Fruit fly (Drosophila melanogaster) whole organism: ENCODE data around the gene Fip1.

Experiments
- Dll ChIP-seq: fragments of >200 bp; optimal IDR thresholded peaks from 2 replicates; lab custom pipeline; 2017
- usp ChIP-seq: fragments of >200 bp; optimal IDR thresholded peaks from 2 replicates; lab custom pipeline; 2017; ENCODE audit warnings: missing biosample characterization, missing genetic modification characterization, mixed read lengths

- TF ChIP-seq usp (GFP tag; lab: Kevin White, UChicago) = no peak
- TF ChIP-seq Dll (lab: Kevin White, UChicago) = peak; percentile 93
Measured at dm6 chr3R:4453213-4453956, 31.4 kb upstream of the Fip1 start.
